Worm (Caenorhabditis elegans) whole organism, L4/young adult: ENCODE results near the gene sri-42.
"Not testable (repeated sequence)": the region's sequence is repeated elsewhere in the genome, so short reads cannot be mapped to it uniquely, and the experiment has no call there.

Experiments
- W03F9.2 ChIP-seq: fragments of 150-350 bp; optimal IDR thresholded peaks from 2 replicates; lab custom pipeline; 2014; ENCODE audit warnings: missing biosample characterization, missing genetic modification characterization
- dao-5 ChIP-seq: sonication (generic microtip); optimal IDR thresholded peaks from 2 replicates; lab custom pipeline; 2016; ENCODE audit warnings: missing genotype, missing genetic modification characterization, moderate library complexity, missing compliant biosample characterization
- him-1 ChIP-seq: sonication (generic microtip); optimal IDR thresholded peaks from 2 replicates; lab custom pipeline; 2016; ENCODE audit warnings: missing genotype, missing genetic modification reagents, missing genetic modification characterization, missing compliant biosample characterization

DNA sequence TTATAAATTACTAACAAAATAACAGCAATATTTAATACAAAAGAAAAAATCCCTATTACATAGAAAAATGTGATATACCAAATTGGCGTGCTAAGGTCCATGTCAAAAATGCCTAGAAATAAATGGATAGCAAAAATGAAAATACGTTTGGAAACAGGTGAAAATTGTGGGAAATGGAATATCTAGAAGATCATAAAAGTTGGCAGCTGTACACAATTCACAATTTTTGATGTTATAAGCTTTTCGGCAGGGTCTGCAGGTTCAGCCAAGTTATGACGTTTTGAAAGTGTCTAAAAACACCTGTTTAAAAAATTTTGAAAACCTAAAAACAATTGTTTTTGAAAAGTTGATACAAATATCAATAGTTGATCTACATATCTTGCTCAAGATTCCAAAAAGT, at the start of gene sri-42:
- not testable (repeated sequence) for TF ChIP-seq W03F9.2, dao-5, him-1 (tag; lab: Kevin White, UChicago)
